Worm (Caenorhabditis elegans) whole organism, early embryonic: ENCODE measurements around the gene R05G6.10.
"Not testable (repeated sequence)": the region's sequence is repeated elsewhere in the genome, so short reads cannot be mapped to it uniquely, and the experiment has no call there.

Experiments used
- B0310.2 ChIP-seq: sonication (generic microtip); optimal IDR thresholded peaks from 2 replicates; lab custom pipeline; 2016; ENCODE audit warnings: mild to moderate bottlenecking, missing genetic modification characterization, missing compliant biosample characterization
- F13C5.2 ChIP-seq: sonication (generic microtip); optimal IDR thresholded peaks from 2 replicates; lab custom pipeline; 2017; ENCODE audit warnings: mild to moderate bottlenecking, missing genetic modification characterization, inconsistent platforms, missing compliant biosample characterization
- aly-1 ChIP-seq: sonication (generic microtip); optimal IDR thresholded peaks from 2 replicates; lab custom pipeline; 2016; ENCODE audit warnings: missing genetic modification characterization, missing compliant biosample characterization
- ama-1 ChIP-seq: fragments of 150-350 bp; optimal IDR thresholded peaks from 2 replicates; lab custom pipeline; 2014
- ceh-13 ChIP-seq: fragments of 200-800 bp; sonication (Bioruptor generic); optimal IDR thresholded peaks from 2 replicates; lab custom pipeline; 2018; ENCODE audit warnings: mild to moderate bottlenecking, missing genetic modification characterization, missing compliant biosample characterization
- ceh-36 ChIP-seq: sonication (generic microtip); optimal IDR thresholded peaks from 2 replicates; lab custom pipeline; 2016; ENCODE audit warnings: missing genetic modification characterization, inconsistent platforms, missing compliant biosample characterization
- ets-7 ChIP-seq: sonication (generic microtip); optimal IDR thresholded peaks from 2 replicates; lab custom pipeline; 2016; ENCODE audit warnings: missing genotype, missing genetic modification characterization, missing compliant biosample characterization
- flt-1 ChIP-seq: fragments of 200-800 bp; sonication (Bioruptor generic); IDR thresholded peaks from 2 replicates; pipeline ENCODE4 v1.3.6; 2022; ENCODE audit warnings: missing genetic modification characterization, missing compliant biosample characterization
- hmbx-1 ChIP-seq: sonication (generic microtip); optimal IDR thresholded peaks from 2 replicates; lab custom pipeline; 2016; ENCODE audit warnings: mild to moderate bottlenecking, missing genetic modification characterization, missing compliant biosample characterization
- hmg-4 ChIP-seq: fragments of 200-800 bp; sonication (Bioruptor generic); optimal IDR thresholded peaks from 2 replicates; lab custom pipeline; 2018; ENCODE audit warnings: mild to moderate bottlenecking, missing genetic modification characterization, missing compliant biosample characterization
- hnd-1 ChIP-seq: sonication (generic microtip); optimal IDR thresholded peaks from 2 replicates; lab custom pipeline; 2016; ENCODE audit warnings: missing genetic modification characterization, missing compliant biosample characterization
- pes-1 ChIP-seq: fragments of 200-800 bp; sonication (Bioruptor generic); IDR thresholded peaks from 2 replicates; pipeline ENCODE4 v1.3.6; 2022; ENCODE audit warnings: missing genetic modification reagents, missing genetic modification characterization, missing compliant biosample characterization
- scrt-1 ChIP-seq: fragments of 200-800 bp; sonication (Bioruptor generic); IDR thresholded peaks from 2 replicates; pipeline ENCODE4 v1.3.6; 2022; ENCODE audit warnings: missing genetic modification characterization, missing compliant biosample characterization
- sea-1 ChIP-seq: fragments of 200-800 bp; sonication (Bioruptor generic); conservative IDR thresholded peaks from 2 replicates; pipeline ENCODE4 v1.3.6; 2022; ENCODE audit warnings: missing genetic modification characterization, missing compliant biosample characterization
- tbx-11 ChIP-seq: fragments of 200-800 bp; sonication (Bioruptor generic); IDR thresholded peaks from 2 replicates; pipeline ENCODE4 v1.3.6; 2022; ENCODE audit warnings: missing genetic modification characterization, missing compliant biosample characterization
- tbx-37 ChIP-seq: fragments of 200-800 bp; sonication (Bioruptor generic); conservative IDR thresholded peaks from 2 replicates; pipeline ENCODE4 v1.3.6; 2022; ENCODE audit warnings: missing genetic modification reagents, missing genetic modification characterization, missing compliant biosample characterization
- tra-4 ChIP-seq: sonication (generic microtip); optimal IDR thresholded peaks from 2 replicates; lab custom pipeline; 2017; ENCODE audit warnings: missing genetic modification characterization, missing compliant biosample characterization

Gene R05G6.10

DNA sequence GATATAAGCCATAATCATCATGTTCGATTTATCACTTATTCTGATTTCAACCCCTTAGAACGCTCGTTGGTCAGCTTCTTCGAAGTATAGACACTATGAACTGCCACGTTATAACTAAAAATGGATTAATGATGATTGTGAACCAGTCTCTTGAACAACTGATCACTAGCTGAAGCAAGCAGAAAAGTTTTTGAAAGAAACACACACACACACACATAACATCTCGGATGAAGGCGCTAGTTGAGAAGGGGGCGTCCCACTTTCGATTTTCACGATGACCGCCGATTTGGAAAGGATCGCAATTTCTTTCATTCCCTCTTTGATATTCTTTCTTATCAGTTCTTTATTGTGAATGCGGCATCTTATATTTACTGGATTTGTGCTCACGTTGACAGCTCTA, 26.3 kb upstream of the R05G6.10 start, which contains the start of gene clec-180:
clec-180 (plus strand) TSS at position 301 of the 400 bp plus-strand sequence.
- TF ChIP-seq ceh-13 (GFP tag; lab: Kevin White, UChicago) (no peak), tbx-11 (no peak), B0310.2 (tag; lab: Kevin White, UChicago) (no peak), tra-4 (tag; lab: Kevin White, UChicago) (no peak), pes-1 (GFP tag; lab: Robert Waterston, UW) (no peak), ceh-36 (tag; lab: Kevin White, UChicago) (no peak), tbx-37 (no peak), hmbx-1 (tag; lab: Kevin White, UChicago) (no peak), flt-1 (GFP tag; lab: Robert Waterston, UW) (no peak), F13C5.2 (no peak), ama-1 (lab: Kevin White, UChicago) (no peak), aly-1 (tag; lab: Kevin White, UChicago) (no peak), hmg-4 (GFP tag; lab: Kevin White, UChicago) (no peak), scrt-1 (GFP tag; lab: Robert Waterston, UW) (no peak)

ce11 chrIV:7567557-7568010, 25.2 kb upstream of the R05G6.10 start, which contains the start of gene F32E10.8:
Gene F32E10.8, plus strand, starts transcription at chrIV:7567607.
- TF ChIP-seq pes-1 (GFP tag; lab: Robert Waterston, UW) (no peak), tbx-11 (no peak), B0310.2 (tag; lab: Kevin White, UChicago) (no peak), aly-1 (tag; lab: Kevin White, UChicago) (no peak), ceh-36 (tag; lab: Kevin White, UChicago) (no peak), F13C5.2 (no peak), hmbx-1 (tag; lab: Kevin White, UChicago) (no peak), hnd-1 (tag; lab: Kevin White, UChicago) (no peak), scrt-1 (GFP tag; lab: Robert Waterston, UW) (no peak), sea-1 (no peak), tbx-37 (no peak), tra-4 (tag; lab: Kevin White, UChicago) (no peak), ets-7 (tag; lab: Kevin White, UChicago) (no peak)

ce11 chrIV:7563850-7564249, 21.5 kb upstream of the R05G6.10 start, which contains the start of gene F32E10.9:
Gene F32E10.9, minus strand, starts transcription at chrIV:7563950.
- TF ChIP-seq tbx-11; hmbx-1 (tag; lab: Kevin White, UChicago); tbx-37: not testable (repeated sequence)

- TF ChIP-seq tbx-37 (0 out of 2 replicates have a peak, but pooled peaks have one; percentile 21), hmg-4 (GFP tag; lab: Kevin White, UChicago) (no peak)
Observed at ce11 chrIV:7561614-7562142, 19.3 kb upstream of the R05G6.10 start, which contains the start of gene ima-3. Gene ima-3, minus strand, starts transcription at chrIV:7561664.

DNA sequence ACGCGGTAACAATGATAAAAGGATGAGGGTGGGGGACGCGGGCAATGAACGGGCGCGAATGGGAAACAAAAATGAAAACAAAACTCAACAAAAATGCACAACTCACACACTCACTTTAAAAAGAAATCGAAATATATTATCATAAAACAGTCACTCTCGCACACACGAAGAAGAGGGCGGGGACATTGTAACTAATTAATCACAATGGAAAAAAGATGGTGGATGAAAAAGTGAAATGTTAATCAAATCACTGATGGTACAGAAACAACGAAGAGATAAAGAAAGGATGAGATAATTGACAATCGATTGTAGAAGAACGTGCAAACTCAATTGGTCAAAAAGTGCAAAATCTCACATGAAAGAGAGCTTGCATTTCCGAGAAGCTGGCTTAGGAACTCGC, 16.9 kb upstream of the R05G6.10 start:
- TF ChIP-seq ceh-13 (GFP tag; lab: Kevin White, UChicago) (no peak), flt-1 (GFP tag; lab: Robert Waterston, UW) (no peak), aly-1 (tag; lab: Kevin White, UChicago) (no peak), ama-1 (lab: Kevin White, UChicago) (no peak), tbx-11 (no peak), hmbx-1 (tag; lab: Kevin White, UChicago) (no peak), pes-1 (GFP tag; lab: Robert Waterston, UW) (no peak), hmg-4 (GFP tag; lab: Kevin White, UChicago) (no peak), tbx-37 (no peak), sea-1 (no peak)

- TF ChIP-seq scrt-1 (GFP tag; lab: Robert Waterston, UW), result no peak
- no peak for TF ChIP-seq hmbx-1 (tag; lab: Kevin White, UChicago)
- TF ChIP-seq B0310.2 (tag; lab: Kevin White, UChicago), result no peak
- TF ChIP-seq flt-1 (GFP tag; lab: Robert Waterston, UW), result no peak
- TF ChIP-seq tra-4 (tag; lab: Kevin White, UChicago), result no peak
- TF ChIP-seq sea-1, result no peak
- TF ChIP-seq tbx-11, result no peak
- TF ChIP-seq ama-1 (lab: Kevin White, UChicago), result no peak
Observed at ce11 chrIV:7558653-7559052, 16.3 kb upstream of the R05G6.10 start.

DNA sequence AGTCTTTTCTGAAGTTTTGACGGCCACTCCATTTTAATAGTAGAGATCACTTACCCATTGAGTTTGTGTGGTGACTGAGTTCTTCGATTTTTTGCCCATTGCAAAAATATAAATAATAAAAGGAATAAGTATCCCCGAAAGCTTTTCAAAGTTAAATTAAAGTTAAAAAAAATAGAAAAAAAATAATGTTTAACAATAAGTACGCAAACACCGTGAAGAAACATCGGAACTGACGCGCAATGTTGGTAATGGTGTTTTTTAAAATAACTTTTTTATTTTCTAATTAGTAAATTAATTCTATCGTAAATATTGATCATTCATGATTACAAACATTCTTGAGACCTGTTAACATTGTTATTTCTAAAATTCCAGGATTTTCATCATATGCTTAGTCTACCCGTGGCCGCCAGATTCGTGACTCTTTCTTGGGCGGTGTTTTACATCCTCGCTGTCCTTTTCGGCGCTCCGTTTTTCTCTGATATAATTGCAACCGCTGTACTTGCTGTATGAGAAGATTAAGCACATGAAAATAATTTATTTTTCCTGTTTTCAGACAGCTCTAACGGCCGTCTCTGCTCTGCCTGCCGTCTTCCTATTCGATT, 14.0 kb upstream of the R05G6.10 start, which contains the start of the genes F49E8.7, F49E8.8 and nprl-2:
F49E8.7 (minus strand) TSS at position 101 of the 602 bp plus-strand sequence.
F49E8.8 (plus strand) TSS at position 373 of the 602 bp plus-strand sequence.
nprl-2 (plus strand) TSS at position 552 of the 602 bp plus-strand sequence.
- TF ChIP-seq sea-1 (no peak), hmg-4 (GFP tag; lab: Kevin White, UChicago) (no peak), tbx-37 (no peak), ama-1 (lab: Kevin White, UChicago) (no peak), ceh-13 (GFP tag; lab: Kevin White, UChicago) (no peak), pes-1 (GFP tag; lab: Robert Waterston, UW) (no peak), aly-1 (tag; lab: Kevin White, UChicago) (no peak)

ce11 chrIV:7554351-7554750, 12.0 kb upstream of the R05G6.10 start, which contains the start of gene F49E8.6:
Gene F49E8.6, minus strand, starts transcription at chrIV:7554667.
- TF ChIP-seq F13C5.2, result no peak
- no peak for TF ChIP-seq flt-1 (GFP tag; lab: Robert Waterston, UW)
- TF ChIP-seq ceh-36 (tag; lab: Kevin White, UChicago), result no peak
- no peak for TF ChIP-seq scrt-1 (GFP tag; lab: Robert Waterston, UW)
- TF ChIP-seq ama-1 (lab: Kevin White, UChicago), result no peak
- no peak for TF ChIP-seq ceh-13 (GFP tag; lab: Kevin White, UChicago)
- no peak for TF ChIP-seq sea-1
- no peak for TF ChIP-seq aly-1 (tag; lab: Kevin White, UChicago)
- TF ChIP-seq B0310.2 (tag; lab: Kevin White, UChicago), result no peak
